Worm (Caenorhabditis elegans) whole organism, young adult: ENCODE measurements around the gene fcho-1.

Source experiments
- B0035.1 ChIP-seq: sonication (generic microtip); optimal IDR thresholded peaks from 2 replicates; lab custom pipeline; 2016; ENCODE audit warnings: missing genetic modification characterization, mild to moderate bottlenecking, missing compliant biosample characterization, missing genotype, missing genetic modification reagents
- C06A6.2 ChIP-seq: fragments of 200-800 bp; sonication (Bioruptor generic); conservative IDR thresholded peaks from 2 replicates; pipeline ENCODE4 v1.3.6; 2022; ENCODE audit warnings: missing genetic modification characterization, missing compliant biosample characterization
- F10E7.11 ChIP-seq: sonication (generic microtip); optimal IDR thresholded peaks from 2 replicates; lab custom pipeline; 2017; ENCODE audit warnings: mild to moderate bottlenecking, missing genetic modification characterization, moderate library complexity, missing compliant biosample characterization
- F22D6.2 ChIP-seq: sonication (generic microtip); optimal IDR thresholded peaks from 2 replicates; lab custom pipeline; 2016; ENCODE audit warnings: mild to moderate bottlenecking, missing genetic modification characterization, missing compliant biosample characterization
- F39B2.1 ChIP-seq: fragments of 200-800 bp; sonication (Bioruptor generic); IDR thresholded peaks from 2 replicates; pipeline ENCODE4 v1.3.6; 2022; ENCODE audit warnings: missing genetic modification reagents, missing genetic modification characterization, missing compliant biosample characterization
- F49E8.2 ChIP-seq: sonication (generic microtip); optimal IDR thresholded peaks from 3 replicates; lab custom pipeline; 2017; ENCODE audit warnings: missing genetic modification characterization, mild to moderate bottlenecking, missing compliant biosample characterization, antibody characterized with exemption, moderate library complexity; ENCODE audit not compliant: insufficient read depth
- F57A8.1 ChIP-seq: fragments of 200-800 bp; sonication (Bioruptor generic); optimal IDR thresholded peaks from 2 replicates; lab custom pipeline; 2018; ENCODE audit warnings: mild to moderate bottlenecking, missing genetic modification characterization, moderate library complexity, missing compliant biosample characterization
- F57C9.4 ChIP-seq: sonication (generic microtip); optimal IDR thresholded peaks from 2 replicates; lab custom pipeline; 2017; ENCODE audit warnings: mild to moderate bottlenecking, missing genetic modification characterization, missing compliant biosample characterization
- T26A5.8 ChIP-seq: sonication (generic microtip); optimal IDR thresholded peaks from 2 replicates; lab custom pipeline; 2016; ENCODE audit warnings: missing genetic modification characterization, missing compliant biosample characterization
- akir-1 ChIP-seq: fragments of 200-800 bp; sonication (Bioruptor generic); optimal IDR thresholded peaks from 2 replicates; lab custom pipeline; 2018; ENCODE audit warnings: mild to moderate bottlenecking, missing genetic modification characterization, moderate library complexity, missing compliant biosample characterization
- bed-2 ChIP-seq: fragments of 200-800 bp; sonication (Bioruptor generic); IDR thresholded peaks from 2 replicates; pipeline ENCODE4 v1.3.6; 2022; ENCODE audit warnings: missing genetic modification reagents, missing genetic modification characterization, missing compliant biosample characterization
- cebp-1 ChIP-seq, 2 experiments: fragments of 200-800 bp in 1 of 2; sonication (Bioruptor generic) in 1 of 2; sonication (generic microtip) in 1 of 2; IDR thresholded peaks in 1 of 2; optimal IDR thresholded peaks in 1 of 2; 2 replicates each; pipeline versions ENCODE4 v1.3.6 to Lab custom; 2017 to 2022; ENCODE audit warnings: missing compliant biosample characterization in 2 of 2, missing genetic modification characterization in 2 of 2, mild to moderate bottlenecking in 1 of 2, missing genetic modification reagents in 1 of 2, moderate library complexity in 1 of 2
- ceh-100 ChIP-seq: fragments of 200-800 bp; sonication (Bioruptor generic); IDR thresholded peaks from 2 replicates; pipeline ENCODE4 v1.3.6; 2022; ENCODE audit warnings: missing genetic modification reagents, missing genetic modification characterization, missing compliant biosample characterization
- ceh-40 ChIP-seq: fragments of 200-800 bp; sonication (Bioruptor generic); IDR thresholded peaks from 2 replicates; pipeline ENCODE4 v1.3.6; 2022; ENCODE audit warnings: missing genetic modification characterization, missing compliant biosample characterization
- ceh-58 ChIP-seq: fragments of 200-800 bp; sonication (Bioruptor generic); IDR thresholded peaks from 2 replicates; pipeline ENCODE4 v1.3.6; 2022; ENCODE audit warnings: missing genetic modification characterization, missing compliant biosample characterization
- ceh-91 ChIP-seq: fragments of 200-800 bp; sonication (Bioruptor generic); IDR thresholded peaks from 2 replicates; pipeline ENCODE4 v1.3.6; 2022; ENCODE audit warnings: missing genetic modification reagents, missing genetic modification characterization, missing compliant biosample characterization
- efl-1 ChIP-seq: fragments of 150-350 bp; optimal IDR thresholded peaks from 2 replicates; lab custom pipeline; 2014; ENCODE audit warnings: missing biosample characterization, missing genetic modification reagents, missing genetic modification characterization
- egl-44 ChIP-seq: fragments of 200-800 bp; sonication (Bioruptor generic); IDR thresholded peaks from 2 replicates; pipeline ENCODE4 v1.3.6; 2022; ENCODE audit warnings: missing genetic modification reagents, missing genetic modification characterization, missing compliant biosample characterization
- ekl-4 ChIP-seq: fragments of 200-800 bp; sonication (Bioruptor generic); IDR thresholded peaks from 2 replicates; pipeline ENCODE4 v1.3.6; 2022; ENCODE audit warnings: missing genetic modification reagents, missing genetic modification characterization, missing compliant biosample characterization
- hlh-26 ChIP-seq: fragments of 200-800 bp; sonication (Bioruptor generic); conservative IDR thresholded peaks from 2 replicates; pipeline ENCODE4 v1.3.6; 2022; ENCODE audit warnings: missing genetic modification reagents, missing genetic modification characterization, missing compliant biosample characterization
- hsf-1 ChIP-seq: fragments of 200-800 bp; sonication (Bioruptor generic); IDR thresholded peaks from 2 replicates; pipeline ENCODE4 v1.3.6; 2022; ENCODE audit warnings: missing genetic modification reagents, missing genetic modification characterization, missing compliant biosample characterization
- lir-1 ChIP-seq: fragments of 200-800 bp; sonication (Bioruptor generic); conservative IDR thresholded peaks from 2 replicates; pipeline ENCODE4 v1.3.6; 2022; ENCODE audit warnings: missing genetic modification reagents, missing genetic modification characterization, missing compliant biosample characterization
- lsl-1 ChIP-seq: fragments of 200-800 bp; sonication (Bioruptor generic); optimal IDR thresholded peaks from 2 replicates; lab custom pipeline; 2018; ENCODE audit warnings: mild to moderate bottlenecking, missing genetic modification characterization, moderate library complexity, missing compliant biosample characterization
- lsy-27 ChIP-seq: sonication (generic microtip); optimal IDR thresholded peaks from 2 replicates; lab custom pipeline; 2017; ENCODE audit warnings: missing genetic modification characterization, mild to moderate bottlenecking, missing compliant biosample characterization, antibody characterized with exemption, missing genotype, borderline replicate concordance; ENCODE audit not compliant: insufficient read depth
- mcd-1 ChIP-seq: fragments of 200-800 bp; sonication (Bioruptor generic); IDR thresholded peaks from 2 replicates; pipeline ENCODE4 v1.3.6; 2022; ENCODE audit warnings: missing genetic modification reagents, missing genetic modification characterization, missing compliant biosample characterization
- mes-4 ChIP-seq: sonication (generic microtip); optimal IDR thresholded peaks from 2 replicates; lab custom pipeline; 2016; ENCODE audit warnings: missing genotype, missing genetic modification characterization, missing compliant biosample characterization
- nhr-27 ChIP-seq: fragments of 200-800 bp; sonication (Bioruptor generic); optimal IDR thresholded peaks from 2 replicates; lab custom pipeline; 2018; ENCODE audit warnings: mild to moderate bottlenecking, missing genetic modification characterization, moderate library complexity, missing compliant biosample characterization
- nhr-80 ChIP-seq: sonication (generic microtip); optimal IDR thresholded peaks from 2 replicates; lab custom pipeline; 2016; ENCODE audit warnings: missing genetic modification characterization, missing compliant biosample characterization
- snpc-1.1 ChIP-seq: sonication (generic microtip); optimal IDR thresholded peaks from 2 replicates; lab custom pipeline; 2017; ENCODE audit warnings: missing genetic modification characterization, mild to moderate bottlenecking, missing compliant biosample characterization, antibody characterized with exemption, moderate library complexity, missing genotype, missing genetic modification reagents; ENCODE audit not compliant: insufficient read depth
- snpc-3.4 ChIP-seq: sonication (generic microtip); optimal IDR thresholded peaks from 2 replicates; lab custom pipeline; 2017; ENCODE audit warnings: missing genetic modification characterization, mild to moderate bottlenecking, missing compliant biosample characterization, antibody characterized with exemption, moderate library complexity, missing genotype, missing genetic modification reagents
- sptf-2 ChIP-seq: fragments of 200-800 bp; sonication (Bioruptor generic); optimal IDR thresholded peaks from 2 replicates; lab custom pipeline; 2018; ENCODE audit warnings: mild to moderate bottlenecking, missing genetic modification characterization, missing compliant biosample characterization
- tlf-1 ChIP-seq: fragments of 200-800 bp; sonication (Bioruptor generic); optimal IDR thresholded peaks from 2 replicates; lab custom pipeline; 2018; ENCODE audit warnings: mild to moderate bottlenecking, missing genetic modification characterization, missing compliant biosample characterization
- unc-130 ChIP-seq: sonication (generic microtip); optimal IDR thresholded peaks from 2 replicates; lab custom pipeline; 2016; ENCODE audit warnings: missing genetic modification reagents, missing genetic modification characterization, missing compliant biosample characterization
- unc-62 ChIP-seq: fragments of 150-350 bp; optimal IDR thresholded peaks from 2 replicates; lab custom pipeline; 2014; ENCODE audit warnings: missing biosample characterization, missing genetic modification reagents, missing genetic modification characterization

The fcho-1 gene

ce11 chrII:1343748-1344147 is 33.4 kb downstream of the fcho-1 start:
- no peak for TF ChIP-seq unc-62 (GFP tag; lab: Kevin White, UChicago)
- no peak for TF ChIP-seq ceh-40 (GFP tag; lab: Robert Waterston, UW)
- no peak for TF ChIP-seq mcd-1 (GFP tag; lab: Robert Waterston, UW)
- no peak for TF ChIP-seq nhr-80 (tag; lab: Kevin White, UChicago)
- no peak for TF ChIP-seq snpc-3.4 (tag; lab: Kevin White, UChicago)

DNA sequence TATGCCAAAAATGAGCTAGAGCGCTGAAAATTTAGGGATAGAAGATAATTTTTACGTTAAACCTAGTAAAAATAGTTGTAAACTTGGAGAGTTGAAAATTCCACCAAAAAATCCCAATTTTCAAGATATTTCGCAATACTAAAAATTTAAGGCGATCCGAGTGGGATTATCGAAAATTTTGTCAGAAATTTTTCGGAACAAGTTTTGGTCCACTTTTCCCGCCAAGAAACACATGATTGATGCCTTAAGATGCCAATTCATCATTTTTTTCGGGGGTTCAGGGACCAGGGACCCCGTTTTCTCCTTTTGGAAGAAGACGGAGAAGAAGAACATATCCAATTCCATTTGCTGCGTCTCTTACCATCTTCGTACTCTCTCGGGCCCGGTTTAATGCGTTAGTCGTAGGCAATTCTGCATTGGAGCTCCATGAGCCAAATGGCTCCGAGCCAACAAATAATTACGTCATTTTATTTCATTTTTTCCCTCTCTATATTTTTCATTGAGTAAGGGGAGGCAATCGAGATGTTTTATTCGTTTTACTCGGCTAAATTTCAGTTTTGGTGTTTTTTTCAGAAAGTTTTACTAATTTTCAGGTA is 34.3 kb downstream of the fcho-1 start:
- TF ChIP-seq cebp-1 (GFP tag; IDR thresholded peaks at IDR 0.05; lab: Robert Waterston, UW) (peak; percentile 75), cebp-1 (tag; optimal IDR thresholded peaks at IDR 0.05; lab: Kevin White, UChicago) (peak; percentile 95), hsf-1 (GFP tag; lab: Robert Waterston, UW) (no peak), B0035.1 (tag; lab: Kevin White, UChicago) (no peak), lsy-27 (tag; lab: Kevin White, UChicago) (no peak)

DNA sequence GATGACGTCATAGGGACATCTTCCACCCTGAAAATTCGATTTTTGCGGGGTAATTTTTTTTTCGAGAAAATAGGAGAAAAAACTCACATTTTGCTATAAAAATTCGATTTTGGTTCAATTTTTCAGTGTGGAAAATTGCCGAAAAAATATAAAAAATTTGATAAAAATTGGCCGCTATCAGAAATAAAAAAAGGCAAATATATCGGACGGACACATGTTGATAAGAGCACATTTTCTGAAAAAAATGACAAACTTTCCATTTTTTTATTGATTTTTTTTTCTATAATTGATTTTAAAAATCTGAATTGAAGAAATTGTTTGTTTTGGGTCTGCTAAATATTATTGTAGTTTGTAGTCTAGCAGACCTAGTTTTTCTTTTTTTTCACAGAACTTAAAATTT is 45.2 kb downstream of the fcho-1 start, which contains the start of gene C13A10.1:
Gene C13A10.1 (minus strand): TSS at position 170 of the 400 bp plus-strand sequence.
- TF ChIP-seq tlf-1 (GFP tag; lab: Kevin White, UChicago) (no peak), nhr-80 (tag; lab: Kevin White, UChicago) (peak; percentile 11)

ce11 chrII:1357262-1357661 is 46.9 kb downstream of the fcho-1 start:
- TF ChIP-seq F49E8.2 (tag; lab: Kevin White, UChicago) (no peak), nhr-27 (tag; lab: Kevin White, UChicago) (no peak), F39B2.1 (GFP tag; lab: Robert Waterston, UW) (no peak), mes-4 (tag; lab: Kevin White, UChicago) (no peak), bed-2 (GFP tag; lab: Robert Waterston, UW) (no peak)

ce11 chrII:1357905-1358304 is 47.6 kb downstream of the fcho-1 start, which contains the start of gene C13A10.2:
Gene C13A10.2 (minus strand): TSS chrII:1358005.
- no peak for TF ChIP-seq ekl-4 (GFP tag; lab: Robert Waterston, UW)
- TF ChIP-seq lsl-1: peak; percentile 28
- TF ChIP-seq unc-130 (GFP tag; lab: Kevin White, UChicago): no peak
- no peak for TF ChIP-seq hsf-1 (GFP tag; lab: Robert Waterston, UW)

DNA sequence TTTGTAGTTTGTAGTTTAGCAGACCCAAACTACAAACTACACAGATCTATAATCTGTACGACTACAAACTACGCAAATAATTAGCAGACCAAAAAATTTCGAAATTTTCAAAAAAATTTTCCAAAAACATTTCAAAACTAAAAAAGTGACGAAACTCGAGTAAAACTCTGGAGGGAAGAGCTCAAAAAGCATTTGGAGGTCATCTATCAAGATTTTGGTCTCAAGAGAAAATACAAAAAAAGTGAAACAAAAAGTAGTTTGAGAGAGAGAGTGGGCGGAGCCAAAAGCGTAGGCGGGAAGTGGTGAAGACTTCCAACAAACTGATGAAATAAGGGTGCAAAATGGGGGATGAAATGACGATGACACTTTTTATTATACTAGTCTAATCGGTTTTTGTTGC is 49.9 kb downstream of the fcho-1 start:
- TF ChIP-seq C06A6.2 (GFP tag; lab: Robert Waterston, UW) (no peak), efl-1 (GFP tag; lab: Kevin White, UChicago) (no peak), T26A5.8 (tag; lab: Kevin White, UChicago) (no peak), sptf-2 (GFP tag; lab: Kevin White, UChicago) (no peak), ceh-58 (GFP tag; lab: Robert Waterston, UW) (no peak), ceh-91 (no peak), akir-1 (GFP tag; lab: Kevin White, UChicago) (no peak), F10E7.11 (tag; lab: Kevin White, UChicago) (no peak), F57C9.4 (tag; lab: Kevin White, UChicago) (no peak), lir-1 (GFP tag; lab: Robert Waterston, UW) (no peak), egl-44 (GFP tag; lab: Robert Waterston, UW) (no peak), hlh-26 (GFP tag; lab: Robert Waterston, UW) (no peak), F22D6.2 (no peak), ceh-100 (no peak), snpc-1.1 (no peak), F57A8.1 (GFP tag; lab: Kevin White, UChicago) (no peak)
